Worm (Caenorhabditis elegans): ENCODE data around the gene lpr-2.

ce11 chrIV:11737269-11737668, 41.7 kb upstream of the lpr-2 start, which contains the start of gene K01A6.8:
- TF ChIP-seq nhr-77 (tag; optimal IDR thresholded peaks at IDR 0.05) = no peak
- no peak for TF ChIP-seq jun-1 (tag; optimal IDR thresholded peaks at IDR 0.05)
